Worm (Caenorhabditis elegans) whole organism, L1 larva: ENCODE results near the gene cox-6B.

ENCODE experiments used
- C04F5.9 ChIP-seq: sonication (generic microtip); optimal IDR thresholded peaks from 2 replicates; lab custom pipeline; 2016; ENCODE audit warnings: missing genetic modification characterization, missing compliant biosample characterization
- C16A3.4 ChIP-seq: fragments of 150-350 bp; optimal IDR thresholded peaks from 2 replicates; lab custom pipeline; 2014; ENCODE audit warnings: missing biosample characterization, missing genetic modification characterization
- C34B4.2 ChIP-seq: sonication (generic microtip); optimal IDR thresholded peaks from 2 replicates; lab custom pipeline; 2017; ENCODE audit warnings: mild to moderate bottlenecking, missing genetic modification characterization, missing compliant biosample characterization
- F16B12.6 ChIP-seq: fragments of 150-350 bp; optimal IDR thresholded peaks from 2 replicates; lab custom pipeline; 2014; ENCODE audit warnings: missing biosample characterization, missing genetic modification characterization
- Y116A8C.19 ChIP-seq: sonication (generic microtip); optimal IDR thresholded peaks from 2 replicates; lab custom pipeline; 2016; ENCODE audit warnings: missing compliant biosample characterization, missing genetic modification characterization, borderline replicate concordance
- aly-2 ChIP-seq: fragments of 150-350 bp; optimal IDR thresholded peaks from 2 replicates; lab custom pipeline; 2014; ENCODE audit warnings: missing biosample characterization, missing genetic modification characterization
- blmp-1 ChIP-seq: fragments of 150-350 bp; optimal IDR thresholded peaks from 2 replicates; lab custom pipeline; 2014; ENCODE audit warnings: missing biosample characterization, missing genetic modification characterization
- ceh-82 ChIP-seq, 3 experiments: fragments of 150-350 bp in 1 of 3; sonication (generic microtip) in 2 of 3; optimal IDR thresholded peaks; 2 replicates each; lab custom pipeline; 2014 to 2017; ENCODE audit warnings: missing biosample characterization in 3 of 3, missing genetic modification characterization in 3 of 3
- ceh-88 ChIP-seq: fragments of 200-800 bp; sonication (Bioruptor generic); IDR thresholded peaks from 2 replicates; pipeline ENCODE4 v1.3.6; 2022; ENCODE audit warnings: missing genetic modification characterization, missing compliant biosample characterization
- ceh-90 ChIP-seq: sonication (generic microtip); optimal IDR thresholded peaks from 2 replicates; lab custom pipeline; 2016; ENCODE audit warnings: missing genetic modification characterization, missing compliant biosample characterization
- dpl-1 ChIP-seq, 3 experiments: fragments of 150-350 bp in 2 of 3; sonication (generic microtip) in 1 of 3; optimal IDR thresholded peaks; 2 replicates each; lab custom pipeline; 2014 to 2017; ENCODE audit warnings: missing biosample characterization in 3 of 3, missing genetic modification characterization in 3 of 3, missing genetic modification reagents in 3 of 3
- dsc-1 ChIP-seq: sonication (generic microtip); optimal IDR thresholded peaks from 2 replicates; lab custom pipeline; 2016; ENCODE audit warnings: mild to moderate bottlenecking, missing genetic modification characterization, missing compliant biosample characterization
- efl-1 ChIP-seq, 4 experiments: fragments of 150-350 bp; optimal IDR thresholded peaks in 3 of 4; peaks in 1 of 4; 1 replicate in 1 of 4; 2 replicates in 3 of 4; lab custom pipeline; 2014; ENCODE audit warnings: missing biosample characterization in 2 of 4, missing genetic modification characterization in 2 of 4, missing genetic modification reagents in 2 of 4
- egl-27 ChIP-seq, 2 experiments: fragments of 150-350 bp in 1 of 2; sonication (generic microtip); optimal IDR thresholded peaks; 3 replicates each; lab custom pipeline; 2017 to 2018; ENCODE audit warnings: missing biosample characterization in 2 of 2, missing genetic modification characterization in 2 of 2, missing genetic modification reagents in 2 of 2
- elt-2 ChIP-seq: sonication (generic microtip); optimal IDR thresholded peaks from 2 replicates; lab custom pipeline; 2016; ENCODE audit warnings: missing genetic modification characterization, mild to moderate bottlenecking, inconsistent platforms, missing compliant biosample characterization, missing genetic modification reagents
- elt-3 ChIP-seq, 6 experiments: fragments of 150-350 bp in 1 of 6; sonication (generic microtip); optimal IDR thresholded peaks; 2 replicates each; lab custom pipeline; 2017 to 2018; ENCODE audit warnings: missing biosample characterization in 6 of 6, missing genetic modification characterization in 6 of 6, inconsistent platforms in 1 of 6
- ets-5 ChIP-seq: fragments of 200-800 bp; sonication (Bioruptor generic); IDR thresholded peaks from 2 replicates; pipeline ENCODE4 v1.3.6; 2022; ENCODE audit warnings: missing genetic modification characterization, missing compliant biosample characterization
- fkh-8 ChIP-seq: sonication (generic microtip); optimal IDR thresholded peaks from 2 replicates; lab custom pipeline; 2016; ENCODE audit warnings: mild to moderate bottlenecking, missing genetic modification characterization, missing compliant biosample characterization
- hlh-4 ChIP-seq: sonication (generic microtip); optimal IDR thresholded peaks from 2 replicates; lab custom pipeline; 2016; ENCODE audit warnings: mild to moderate bottlenecking, missing genetic modification characterization, missing compliant biosample characterization
- irx-1 ChIP-seq: sonication (generic microtip); optimal IDR thresholded peaks from 2 replicates; lab custom pipeline; 2016; ENCODE audit warnings: missing genetic modification characterization, missing compliant biosample characterization
- isw-1 ChIP-seq: fragments of 200-800 bp; sonication (Bioruptor generic); IDR thresholded peaks from 2 replicates; pipeline ENCODE4 v1.3.6; 2022; ENCODE audit warnings: missing genetic modification characterization, missing compliant biosample characterization
- jun-1 ChIP-seq: fragments of 150-350 bp; optimal IDR thresholded peaks from 2 replicates; lab custom pipeline; 2014; ENCODE audit warnings: missing biosample characterization, missing genetic modification reagents, missing genetic modification characterization
- lin-13 ChIP-seq: fragments of 150-350 bp; optimal IDR thresholded peaks from 2 replicates; lab custom pipeline; 2014; ENCODE audit warnings: missing biosample characterization, missing genetic modification reagents, missing genetic modification characterization
- lin-35 ChIP-seq, 2 experiments: fragments of 150-350 bp; optimal IDR thresholded peaks; 2 replicates each; lab custom pipeline; 2014; ENCODE audit warnings: missing biosample characterization in 2 of 2, missing genetic modification characterization in 2 of 2, missing genetic modification reagents in 2 of 2
- lsy-2 ChIP-seq, 2 experiments: fragments of 150-350 bp; optimal IDR thresholded peaks; 2 replicates each; lab custom pipeline; 2014; ENCODE audit warnings: missing biosample characterization in 2 of 2, missing genetic modification characterization in 2 of 2
- mab-9 ChIP-seq: fragments of 200-800 bp; sonication (Bioruptor generic); IDR thresholded peaks from 2 replicates; pipeline ENCODE4 v1.3.6; 2022; ENCODE audit warnings: missing genetic modification reagents, missing genetic modification characterization, missing compliant biosample characterization
- mef-2 ChIP-seq: fragments of 150-350 bp; optimal IDR thresholded peaks from 2 replicates; lab custom pipeline; 2014; ENCODE audit warnings: missing biosample characterization, missing genetic modification characterization
- mep-1 ChIP-seq: fragments of 150-350 bp; optimal IDR thresholded peaks from 2 replicates; lab custom pipeline; 2014; ENCODE audit warnings: missing biosample characterization, missing genetic modification characterization
- nhr-11 ChIP-seq: fragments of 150-350 bp; optimal IDR thresholded peaks from 2 replicates; lab custom pipeline; 2014; ENCODE audit warnings: missing biosample characterization, missing genetic modification characterization
- nhr-12 ChIP-seq: sonication (generic microtip); optimal IDR thresholded peaks from 2 replicates; lab custom pipeline; 2017; ENCODE audit warnings: missing biosample characterization, missing genetic modification characterization
- nhr-19 ChIP-seq: fragments of 200-800 bp; sonication (Bioruptor generic); conservative IDR thresholded peaks from 2 replicates; pipeline ENCODE4 v1.3.6; 2022; ENCODE audit warnings: missing genetic modification characterization, missing compliant biosample characterization
- nhr-20 ChIP-seq: sonication (generic microtip); optimal IDR thresholded peaks from 2 replicates; lab custom pipeline; 2016; ENCODE audit warnings: mild to moderate bottlenecking, missing genetic modification characterization, missing compliant biosample characterization
- nhr-237 ChIP-seq: fragments of 150-350 bp; optimal IDR thresholded peaks from 2 replicates; lab custom pipeline; 2014; ENCODE audit warnings: missing biosample characterization, missing genetic modification characterization
- nhr-47 ChIP-seq: sonication (generic microtip); optimal IDR thresholded peaks from 2 replicates; lab custom pipeline; 2016; ENCODE audit warnings: mild to moderate bottlenecking, missing genetic modification characterization, moderate library complexity, missing compliant biosample characterization
- nhr-71 ChIP-seq: sonication (generic microtip); optimal IDR thresholded peaks from 2 replicates; lab custom pipeline; 2016; ENCODE audit warnings: mild to moderate bottlenecking, missing genetic modification characterization, moderate library complexity, missing compliant biosample characterization
- nhr-76 ChIP-seq: sonication (generic microtip); optimal IDR thresholded peaks from 2 replicates; lab custom pipeline; 2017; ENCODE audit warnings: missing biosample characterization, missing genetic modification characterization
- nhr-77 ChIP-seq: fragments of 150-350 bp; optimal IDR thresholded peaks from 2 replicates; lab custom pipeline; 2014; ENCODE audit warnings: missing biosample characterization, missing genetic modification characterization
- nhr-84 ChIP-seq: sonication (generic microtip); optimal IDR thresholded peaks from 2 replicates; lab custom pipeline; 2017; ENCODE audit warnings: missing biosample characterization, missing genetic modification characterization
- nhr-90 ChIP-seq: sonication (generic microtip); optimal IDR thresholded peaks from 2 replicates; lab custom pipeline; 2016; ENCODE audit warnings: mild to moderate bottlenecking, missing genetic modification characterization, missing compliant biosample characterization; ENCODE audit not compliant: poor library complexity
- pax-3 ChIP-seq: fragments of 200-800 bp; sonication (Bioruptor generic); optimal IDR thresholded peaks from 2 replicates; lab custom pipeline; 2018; ENCODE audit warnings: mild to moderate bottlenecking, missing genetic modification characterization, moderate library complexity, missing compliant biosample characterization
- skn-1 ChIP-seq: fragments of 150-350 bp; optimal IDR thresholded peaks from 2 replicates; lab custom pipeline; 2014; ENCODE audit warnings: missing biosample characterization, missing genetic modification characterization
- snpc-4 ChIP-seq: fragments of 150-350 bp; optimal IDR thresholded peaks from 2 replicates; lab custom pipeline; 2014; ENCODE audit warnings: missing biosample characterization, missing genetic modification characterization
- snu-23 ChIP-seq: sonication (generic microtip); optimal IDR thresholded peaks from 2 replicates; lab custom pipeline; 2016; ENCODE audit warnings: missing genetic modification characterization, missing compliant biosample characterization
- sox-4 ChIP-seq: sonication (generic microtip); optimal IDR thresholded peaks from 2 replicates; lab custom pipeline; 2016; ENCODE audit warnings: missing genetic modification characterization, missing compliant biosample characterization
- sup-37 ChIP-seq: fragments of 200-800 bp; sonication (Bioruptor generic); optimal IDR thresholded peaks from 2 replicates; lab custom pipeline; 2018; ENCODE audit warnings: mild to moderate bottlenecking, missing genetic modification characterization, missing compliant biosample characterization
- swsn-7 ChIP-seq: sonication (generic microtip); optimal IDR thresholded peaks from 2 replicates; lab custom pipeline; 2016; ENCODE audit warnings: missing genetic modification characterization, missing compliant biosample characterization
- tbx-2 ChIP-seq: sonication (generic microtip); optimal IDR thresholded peaks from 2 replicates; lab custom pipeline; 2016; ENCODE audit warnings: missing genetic modification characterization, missing compliant biosample characterization
- unc-130 ChIP-seq: fragments of 150-350 bp; optimal IDR thresholded peaks from 2 replicates; lab custom pipeline; 2017; ENCODE audit warnings: missing biosample characterization, missing genetic modification characterization, inconsistent platforms
- unc-30 ChIP-seq: sonication (generic microtip); optimal IDR thresholded peaks from 2 replicates; lab custom pipeline; 2017; ENCODE audit warnings: missing biosample characterization, missing genetic modification characterization
- unc-62 ChIP-seq: fragments of 150-350 bp; optimal IDR thresholded peaks from 2 replicates; lab custom pipeline; 2014; ENCODE audit warnings: missing biosample characterization, missing genetic modification reagents, missing genetic modification characterization
- unc-86 ChIP-seq: sonication (generic microtip); optimal IDR thresholded peaks from 2 replicates; lab custom pipeline; 2016; ENCODE audit warnings: missing genetic modification characterization, missing compliant biosample characterization
- xbp-1 ChIP-seq: sonication (generic microtip); optimal IDR thresholded peaks from 2 replicates; lab custom pipeline; 2016; ENCODE audit warnings: missing genetic modification characterization, missing compliant biosample characterization

The cox-6B gene

ce11 chrIII:2780283-2780682 is 80.8 kb downstream of the cox-6B start:
- TF ChIP-seq sup-37 (GFP tag; lab: Kevin White, UChicago) = no peak
- TF ChIP-seq F16B12.6 = peak; percentile 12

- TF ChIP-seq dpl-1 (GFP tag; optimal IDR thresholded peaks at IDR 0.05; lab: Kevin White, UChicago) = peak; percentile 59 to 81 (median 67)
- TF ChIP-seq nhr-20 = peak; percentile 39
- peak; percentile 44 for TF ChIP-seq unc-130
- TF ChIP-seq blmp-1 (tag; lab: Kevin White, UChicago) = peak; percentile 94
- TF ChIP-seq nhr-237 (tag; lab: Kevin White, UChicago) = no peak
- peak; percentile 41 for TF ChIP-seq irx-1 (tag; lab: Kevin White, UChicago)
- peak in 1 of 6 experiments; percentile 4 for TF ChIP-seq elt-3 (tag; optimal IDR thresholded peaks at IDR 0.05; lab: Kevin White, UChicago)
- TF ChIP-seq nhr-84 (tag; lab: Kevin White, UChicago) = no peak
- TF ChIP-seq swsn-7 = peak; percentile 57
- TF ChIP-seq mab-9 (GFP tag; lab: Robert Waterston, UW) = no peak
- TF ChIP-seq ceh-82 (tag; optimal IDR thresholded peaks at IDR 0.05; lab: Kevin White, UChicago) = peak in 2 of 3 experiments; percentile 43 to 45
- peak; percentile 68 for TF ChIP-seq snu-23 (GFP tag; lab: Kevin White, UChicago)
- peak; percentile 39 for TF ChIP-seq fkh-8 (tag; lab: Kevin White, UChicago)
- no peak for TF ChIP-seq egl-27 (tag; optimal IDR thresholded peaks at IDR 0.05; lab: Kevin White, UChicago)
- no peak for TF ChIP-seq ceh-90 (tag; lab: Kevin White, UChicago)
- peak; percentile 99 for TF ChIP-seq lsy-2 (tag; optimal IDR thresholded peaks at IDR 0.05; lab: Kevin White, UChicago)
- no peak for TF ChIP-seq ceh-88
- TF ChIP-seq jun-1 (tag; lab: Kevin White, UChicago) = no peak
- no peak for TF ChIP-seq Y116A8C.19 (tag; lab: Kevin White, UChicago)
- peak; percentile 62 to 73 for TF ChIP-seq lin-35 (GFP tag; optimal IDR thresholded peaks at IDR 0.05; lab: Kevin White, UChicago)
- peak; percentile 69 for TF ChIP-seq nhr-47
- no peak for TF ChIP-seq elt-2
- TF ChIP-seq lin-13 (GFP tag; lab: Kevin White, UChicago) = no peak
- peak; percentile 36 for TF ChIP-seq dsc-1
- TF ChIP-seq unc-30 (tag; lab: Kevin White, UChicago) = no peak
- TF ChIP-seq pax-3 (tag; lab: Kevin White, UChicago) = peak; percentile 17
- peak; percentile 57 for TF ChIP-seq xbp-1
- peak; percentile 35 for TF ChIP-seq unc-86
- no peak for TF ChIP-seq nhr-76 (tag; lab: Kevin White, UChicago)
- peak; percentile 20 for TF ChIP-seq aly-2 (tag; lab: Kevin White, UChicago)
- no peak for TF ChIP-seq snpc-4 (tag; lab: Kevin White, UChicago)
- TF ChIP-seq nhr-77 (tag; lab: Kevin White, UChicago) = no peak
- peak; percentile 44 for TF ChIP-seq C16A3.4 (tag; lab: Kevin White, UChicago)
- peak; percentile 46 for TF ChIP-seq nhr-19 (GFP tag; lab: Robert Waterston, UW)
- TF ChIP-seq unc-62 (GFP tag; lab: Kevin White, UChicago) = no peak
- peak; percentile 38 for TF ChIP-seq nhr-90 (tag; lab: Kevin White, UChicago)
- TF ChIP-seq tbx-2 (tag; lab: Kevin White, UChicago) = peak; percentile 59
- TF ChIP-seq mef-2 (tag; lab: Kevin White, UChicago) = no peak
- TF ChIP-seq isw-1 (GFP tag; lab: Robert Waterston, UW) = peak; percentile 45
- peak; percentile 52 to 67 for TF ChIP-seq efl-1 (optimal IDR thresholded peaks at IDR 0.05; lab: Kevin White, UChicago)
- peak; percentile 74 to 95 for TF ChIP-seq efl-1 (GFP tag; optimal IDR thresholded peaks at IDR 0.05 in 1 of 2; lab: Kevin White, UChicago)
- no peak for TF ChIP-seq nhr-12
- TF ChIP-seq hlh-4 (tag; lab: Kevin White, UChicago) = no peak
- TF ChIP-seq nhr-11 (tag; lab: Kevin White, UChicago) = no peak
- TF ChIP-seq C04F5.9 (tag; lab: Kevin White, UChicago) = peak; percentile 36
- TF ChIP-seq mep-1 = peak; percentile 90
- TF ChIP-seq ets-5 (GFP tag; lab: Robert Waterston, UW) = no peak
- peak; percentile 59 for TF ChIP-seq nhr-71
- peak; percentile 87 for TF ChIP-seq F16B12.6
- no peak for TF ChIP-seq sox-4 (tag; lab: Kevin White, UChicago)
- TF ChIP-seq C34B4.2 = no peak
- TF ChIP-seq skn-1 (tag; lab: Kevin White, UChicago) = peak; percentile 18
Measured at ce11 chrIII:2780793-2781192, 81.3 kb downstream of the cox-6B start, which contains the start of gene Y71H2AM.6. Gene Y71H2AM.6 (plus strand): TSS chrIII:2781056.
